Fruit fly (Drosophila melanogaster): ENCODE measurements around the gene smp-30.

smp-30 gene

dm6 chr3R:14751023-14751422, at the start of gene smp-30:
Gene smp-30 (minus strand): TSS chr3R:14751246.
- TF ChIP-seq CG2199 (GFP tag; IDR thresholded peaks at IDR 0.05), result 0 out of 3 replicates have a peak, but pooled peaks have one; percentile 74
- peak; percentile 53 for TF ChIP-seq gcm (GFP tag; optimal IDR thresholded peaks at IDR 0.05)
- TF ChIP-seq sens (GFP tag), result peak; percentile 4
- no peak for TF ChIP-seq CG3838 (GFP tag; optimal IDR thresholded peaks at IDR 0.05)
- TF ChIP-seq Asciz (GFP tag; optimal IDR thresholded peaks at IDR 0.05), result no peak

DNA sequence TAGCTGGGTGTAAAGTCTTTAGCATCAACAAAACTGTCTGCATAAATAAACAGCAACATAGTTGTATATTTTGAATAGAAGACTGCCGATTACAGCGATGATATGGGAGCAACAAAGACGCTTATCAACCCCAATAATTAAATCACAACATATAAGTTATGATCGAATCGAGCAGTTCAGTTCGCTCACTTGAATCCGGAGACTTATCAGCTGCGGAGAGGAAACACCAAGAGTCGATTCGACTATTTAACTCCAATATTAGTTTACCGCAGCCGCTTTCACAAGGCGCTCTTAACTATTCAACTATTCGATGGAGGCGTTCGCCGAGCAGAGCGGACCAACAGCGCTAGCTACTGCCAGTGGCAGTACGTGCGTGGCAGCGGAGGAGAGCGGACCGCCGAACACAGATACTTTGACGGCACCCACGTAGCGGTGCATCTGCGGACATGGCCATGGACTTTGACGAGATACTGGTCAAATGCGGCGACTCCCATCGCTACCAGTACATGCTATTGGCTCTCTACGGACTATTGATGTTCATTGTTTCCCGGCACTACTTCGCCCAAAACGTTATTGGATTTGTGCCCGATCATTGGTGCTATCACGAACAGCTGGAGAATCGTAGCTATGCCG, 47.7 kb upstream of the smp-30 start, which contains the start of gene CG14856:
TSS of gene CG14856 (plus strand) at position 361 of the 633 bp plus-strand sequence.
- peak; percentile 29; the same call in 1 of the 2 replicates for TF ChIP-seq rib (GFP tag; IDR thresholded peaks at IDR 0.05)
- TF ChIP-seq chinmo (GFP tag; IDR thresholded peaks at IDR 0.05; ENCODE audit: partially characterized antibody), result peak; percentile 70; the same call in 1 of the 4 replicates
- TF ChIP-seq grn (GFP tag; optimal IDR thresholded peaks at IDR 0.05), result peak; percentile 76
- 0 out of 2 replicates have a peak, but pooled peaks have one; percentile 6 for TF ChIP-seq Drgx (GFP tag; IDR thresholded peaks at IDR 0.05)
- no peak for TF ChIP-seq dimm (GFP tag; IDR thresholded peaks at IDR 0.05)
- TF ChIP-seq CG6175 (GFP tag; IDR thresholded peaks at IDR 0.05), result no peak
- no peak; the same call in 2 of the 3 replicates for TF ChIP-seq so (GFP tag; IDR thresholded peaks at IDR 0.05)
- peak; percentile 41; the same call in 1 of the 3 replicates for TF ChIP-seq ci (GFP tag; IDR thresholded peaks at IDR 0.05)
- TF ChIP-seq ase (GFP tag; IDR thresholded peaks at IDR 0.05), result no peak
- TF ChIP-seq Side (GFP tag; optimal IDR thresholded peaks at IDR 0.05), result no peak
- no peak for TF ChIP-seq fru (optimal IDR thresholded peaks at IDR 0.05)
- TF ChIP-seq dpn (GFP tag; optimal IDR thresholded peaks at IDR 0.05), result no peak
- TF ChIP-seq lov (optimal IDR thresholded peaks at IDR 0.05), result no peak
- TF ChIP-seq lov (GFP tag; IDR thresholded peaks at IDR 0.05), result 0 out of 3 replicates have a peak, but pooled peaks have one; percentile 53
- TF ChIP-seq CG13287 (GFP tag; IDR thresholded peaks at IDR 0.05; ENCODE audit: partially characterized antibody), result peak; percentile 30; the same call in 1 of the 2 replicates
- TF ChIP-seq al (GFP tag; IDR thresholded peaks at IDR 0.05), result no peak
- no peak for TF ChIP-seq ind (GFP tag; optimal IDR thresholded peaks at IDR 0.05)
- peak; percentile 21; the same call in 1 of the 2 replicates for TF ChIP-seq ranshi (GFP tag; IDR thresholded peaks at IDR 0.05)
- no peak for TF ChIP-seq CG6689 (GFP tag; IDR thresholded peaks at IDR 0.05)
- no peak for TF ChIP-seq Dip2 (GFP tag; IDR thresholded peaks at IDR 0.05)
- peak; percentile 14; the same call in 1 of the 2 replicates for TF ChIP-seq Atf6 (GFP tag; IDR thresholded peaks at IDR 0.05)
- peak; percentile 72 for TF ChIP-seq sens (GFP tag)
- no peak for TF ChIP-seq da (GFP tag; optimal IDR thresholded peaks at IDR 0.05)
- TF ChIP-seq toy (GFP tag; IDR thresholded peaks at IDR 0.05), result no peak
- TF ChIP-seq inv (GFP tag; IDR thresholded peaks at IDR 0.05; ENCODE audit: partially characterized antibody), result no peak
- no peak for TF ChIP-seq insv (GFP tag; optimal IDR thresholded peaks at IDR 0.05)
- no peak for TF ChIP-seq CG8290 (GFP tag; optimal IDR thresholded peaks at IDR 0.05)
- peak in 1 of 2 experiments; percentile 52 for TF ChIP-seq CG8290 (tag; optimal IDR thresholded peaks at IDR 0.05)
- peak; percentile 34 for TF ChIP-seq CG5180 (GFP tag; optimal IDR thresholded peaks at IDR 0.05)
- no peak for TF ChIP-seq CG31365 (tag; optimal IDR thresholded peaks at IDR 0.05)
- TF ChIP-seq CG13296 (GFP tag; optimal IDR thresholded peaks at IDR 0.05), result peak; percentile 1
- TF ChIP-seq CG4360 (GFP tag; IDR thresholded peaks at IDR 0.05), result no peak
- TF ChIP-seq Jarid2 (GFP tag; optimal IDR thresholded peaks at IDR 0.05), result peak; percentile 77
- TF ChIP-seq CG15601 (tag; optimal IDR thresholded peaks at IDR 0.05), result no peak
- no peak for TF ChIP-seq Elba2 (GFP tag; optimal IDR thresholded peaks at IDR 0.05)
- no peak for TF ChIP-seq CG12299 (tag; optimal IDR thresholded peaks at IDR 0.05)
- no peak for TF ChIP-seq tio (GFP tag; optimal IDR thresholded peaks at IDR 0.05)
- TF ChIP-seq CG32532 (GFP tag; IDR thresholded peaks at IDR 0.05), result 0 out of 2 replicates have a peak, but pooled peaks have one; percentile 23
- no peak for TF ChIP-seq danr (GFP tag; IDR thresholded peaks at IDR 0.05)
- no peak for TF ChIP-seq fd96Cb (tag; optimal IDR thresholded peaks at IDR 0.05)
- no peak for TF ChIP-seq lmd (GFP tag; IDR thresholded peaks at IDR 0.05)
- no peak for TF ChIP-seq CG6654 (GFP tag; optimal IDR thresholded peaks at IDR 0.05)
- TF ChIP-seq fd64A (GFP tag; optimal IDR thresholded peaks at IDR 0.05), result no peak
- TF ChIP-seq CG1647 (GFP tag; optimal IDR thresholded peaks at IDR 0.05), result no peak
- peak; percentile 40 for TF ChIP-seq sd (tag; optimal IDR thresholded peaks at IDR 0.05)

Measured in whole organism, embryonic.